Worm (Caenorhabditis elegans) whole organism, young adult: Measurements from ENCODE around the gene dnj-3.

Source experiments
- B0019.2 ChIP-seq: fragments of 200-800 bp; sonication (Bioruptor generic); conservative IDR thresholded peaks from 2 replicates; pipeline ENCODE4 v1.3.6; 2022; ENCODE audit warnings: missing genetic modification reagents, missing genetic modification characterization, missing compliant biosample characterization
- B0261.1 ChIP-seq: sonication (generic microtip); optimal IDR thresholded peaks from 2 replicates; lab custom pipeline; 2016; ENCODE audit warnings: mild to moderate bottlenecking, missing genetic modification characterization, moderate library complexity, missing compliant biosample characterization
- B0336.3 ChIP-seq: fragments of 200-800 bp; sonication (Bioruptor generic); IDR thresholded peaks from 2 replicates; pipeline ENCODE4 v1.3.6; 2022; ENCODE audit warnings: missing genetic modification characterization, missing compliant biosample characterization
- C17E4.6 ChIP-seq: fragments of 200-800 bp; sonication (Bioruptor generic); IDR thresholded peaks from 2 replicates; pipeline ENCODE4 v1.3.6; 2022; ENCODE audit warnings: missing genetic modification reagents, missing genetic modification characterization, missing compliant biosample characterization
- D2030.7 ChIP-seq: fragments of 200-800 bp; sonication (Bioruptor generic); IDR thresholded peaks from 2 replicates; pipeline ENCODE4 v1.3.6; 2022; ENCODE audit warnings: missing genetic modification reagents, missing genetic modification characterization, missing compliant biosample characterization
- F22D6.2 ChIP-seq: sonication (generic microtip); optimal IDR thresholded peaks from 2 replicates; lab custom pipeline; 2016; ENCODE audit warnings: mild to moderate bottlenecking, missing genetic modification characterization, missing compliant biosample characterization
- F33H1.4 ChIP-seq: fragments of 200-800 bp; sonication (Bioruptor generic); IDR thresholded peaks from 2 replicates; pipeline ENCODE4 v1.3.6; 2022; ENCODE audit warnings: missing genetic modification reagents, missing genetic modification characterization, missing compliant biosample characterization
- F37B4.10 ChIP-seq: fragments of 200-800 bp; sonication (Bioruptor generic); IDR thresholded peaks from 2 replicates; pipeline ENCODE4 v1.3.6; 2022; ENCODE audit warnings: missing genetic modification characterization, missing compliant biosample characterization
- F55B11.4 ChIP-seq: sonication (generic microtip); optimal IDR thresholded peaks from 2 replicates; lab custom pipeline; 2016; ENCODE audit warnings: missing compliant biosample characterization, missing genetic modification characterization, borderline replicate concordance; ENCODE audit not compliant: insufficient read depth
- K11D2.4 ChIP-seq: fragments of 200-800 bp; sonication (Bioruptor generic); IDR thresholded peaks from 2 replicates; pipeline ENCODE4 v1.3.6; 2022; ENCODE audit warnings: missing genetic modification reagents, missing genetic modification characterization, missing compliant biosample characterization
- T26A5.8 ChIP-seq: sonication (generic microtip); optimal IDR thresholded peaks from 2 replicates; lab custom pipeline; 2016; ENCODE audit warnings: missing genetic modification characterization, missing compliant biosample characterization
- Y56A3A.18 ChIP-seq: fragments of 200-800 bp; sonication (Bioruptor generic); IDR thresholded peaks from 2 replicates; pipeline ENCODE4 v1.3.6; 2022; ENCODE audit warnings: missing genetic modification reagents, missing genetic modification characterization, missing compliant biosample characterization
- ZK185.1 ChIP-seq: sonication (generic microtip); optimal IDR thresholded peaks from 2 replicates; lab custom pipeline; 2016; ENCODE audit warnings: mild to moderate bottlenecking, missing genetic modification characterization, missing compliant biosample characterization; ENCODE audit not compliant: poor library complexity, severe bottlenecking
- ama-1 ChIP-seq, 3 experiments: fragments of 150-350 bp in 1 of 3; sonication (generic microtip) in 2 of 3; optimal IDR thresholded peaks; 2 replicates each; lab custom pipeline; 2014 to 2018; ENCODE audit warnings: missing biosample characterization in 2 of 3, missing genetic modification characterization in 2 of 3, missing genetic modification reagents in 2 of 3
- athp-1 ChIP-seq: sonication (generic microtip); optimal IDR thresholded peaks from 2 replicates; lab custom pipeline; 2017; ENCODE audit warnings: mild to moderate bottlenecking, missing genetic modification characterization, missing compliant biosample characterization
- attf-5 ChIP-seq: fragments of 200-800 bp; sonication (Bioruptor generic); optimal IDR thresholded peaks from 2 replicates; lab custom pipeline; 2018; ENCODE audit warnings: mild to moderate bottlenecking, missing genetic modification characterization, missing compliant biosample characterization
- bed-1 ChIP-seq: fragments of 200-800 bp; sonication (Bioruptor generic); IDR thresholded peaks from 2 replicates; pipeline ENCODE4 v1.3.6; 2022; ENCODE audit warnings: missing genetic modification reagents, missing genetic modification characterization, missing compliant biosample characterization
- bed-2 ChIP-seq: fragments of 200-800 bp; sonication (Bioruptor generic); IDR thresholded peaks from 2 replicates; pipeline ENCODE4 v1.3.6; 2022; ENCODE audit warnings: missing genetic modification reagents, missing genetic modification characterization, missing compliant biosample characterization
- cebp-1 ChIP-seq, 2 experiments: fragments of 200-800 bp in 1 of 2; sonication (Bioruptor generic) in 1 of 2; sonication (generic microtip) in 1 of 2; IDR thresholded peaks in 1 of 2; optimal IDR thresholded peaks in 1 of 2; 2 replicates each; pipeline versions ENCODE4 v1.3.6 to Lab custom; 2017 to 2022; ENCODE audit warnings: missing compliant biosample characterization in 2 of 2, missing genetic modification characterization in 2 of 2, mild to moderate bottlenecking in 1 of 2, missing genetic modification reagents in 1 of 2, moderate library complexity in 1 of 2
- cebp-2 ChIP-seq: fragments of 200-800 bp; sonication (Bioruptor generic); IDR thresholded peaks from 2 replicates; pipeline ENCODE4 v1.3.6; 2022; ENCODE audit warnings: missing genetic modification characterization, missing compliant biosample characterization
- ceh-100 ChIP-seq: fragments of 200-800 bp; sonication (Bioruptor generic); IDR thresholded peaks from 2 replicates; pipeline ENCODE4 v1.3.6; 2022; ENCODE audit warnings: missing genetic modification reagents, missing genetic modification characterization, missing compliant biosample characterization
- ceh-79 ChIP-seq: sonication (generic microtip); optimal IDR thresholded peaks from 2 replicates; lab custom pipeline; 2017; ENCODE audit warnings: mild to moderate bottlenecking, missing genetic modification characterization, missing compliant biosample characterization
- dox-1 ChIP-seq: fragments of 200-800 bp; sonication (Bioruptor generic); IDR thresholded peaks from 2 replicates; pipeline ENCODE4 v1.3.6; 2022; ENCODE audit warnings: missing genetic modification reagents, missing genetic modification characterization, missing compliant biosample characterization
- dpff-1 ChIP-seq: sonication (generic microtip); optimal IDR thresholded peaks from 2 replicates; lab custom pipeline; 2017; ENCODE audit warnings: mild to moderate bottlenecking, missing genetic modification characterization, missing compliant biosample characterization
- egl-18 ChIP-seq: fragments of 200-800 bp; sonication (Bioruptor generic); IDR thresholded peaks from 2 replicates; pipeline ENCODE4 v1.3.6; 2022; ENCODE audit warnings: missing genetic modification reagents, missing genetic modification characterization, missing compliant biosample characterization
- egrh-3 ChIP-seq: fragments of 200-800 bp; sonication (Bioruptor generic); IDR thresholded peaks from 2 replicates; pipeline ENCODE4 v1.3.6; 2022; ENCODE audit warnings: missing genetic modification reagents, missing genetic modification characterization, missing compliant biosample characterization
- ets-4 ChIP-seq: fragments of 200-800 bp; sonication (Bioruptor generic); optimal IDR thresholded peaks from 2 replicates; lab custom pipeline; 2018; ENCODE audit warnings: mild to moderate bottlenecking, missing genetic modification characterization, missing compliant biosample characterization
- him-1 ChIP-seq: sonication (generic microtip); optimal IDR thresholded peaks from 2 replicates; lab custom pipeline; 2016; ENCODE audit warnings: missing genotype, missing genetic modification reagents, missing genetic modification characterization, missing compliant biosample characterization
- hlh-26 ChIP-seq: fragments of 200-800 bp; sonication (Bioruptor generic); conservative IDR thresholded peaks from 2 replicates; pipeline ENCODE4 v1.3.6; 2022; ENCODE audit warnings: missing genetic modification reagents, missing genetic modification characterization, missing compliant biosample characterization
- hmg-1.2 ChIP-seq: fragments of 200-800 bp; sonication (Bioruptor generic); IDR thresholded peaks from 2 replicates; pipeline ENCODE4 v1.3.6; 2022; ENCODE audit warnings: missing genetic modification reagents, missing genetic modification characterization, missing compliant biosample characterization
- lag-1 ChIP-seq: fragments of 200-800 bp; sonication (Bioruptor generic); IDR thresholded peaks from 2 replicates; pipeline ENCODE4 v1.3.6; 2022; ENCODE audit warnings: missing genetic modification reagents, missing genetic modification characterization, missing compliant biosample characterization
- let-526 ChIP-seq: fragments of 200-800 bp; sonication (Bioruptor generic); IDR thresholded peaks from 2 replicates; pipeline ENCODE4 v1.3.6; 2022; ENCODE audit warnings: missing genetic modification reagents, missing genetic modification characterization, missing compliant biosample characterization
- lin-35 ChIP-seq, 3 experiments: fragments of 150-350 bp in 2 of 3; sonication (generic microtip) in 1 of 3; optimal IDR thresholded peaks; 2 replicates each; lab custom pipeline; 2014 to 2018; ENCODE audit warnings: missing biosample characterization in 3 of 3, missing genetic modification characterization in 3 of 3, missing genetic modification reagents in 3 of 3
- lin-40 ChIP-seq: sonication (generic microtip); optimal IDR thresholded peaks from 2 replicates; lab custom pipeline; 2016; ENCODE audit warnings: missing genetic modification characterization, mild to moderate bottlenecking, missing compliant biosample characterization, missing genotype, missing genetic modification reagents
- lsl-1 ChIP-seq: fragments of 200-800 bp; sonication (Bioruptor generic); optimal IDR thresholded peaks from 2 replicates; lab custom pipeline; 2018; ENCODE audit warnings: mild to moderate bottlenecking, missing genetic modification characterization, moderate library complexity, missing compliant biosample characterization
- lsy-27 ChIP-seq: sonication (generic microtip); optimal IDR thresholded peaks from 2 replicates; lab custom pipeline; 2017; ENCODE audit warnings: missing genetic modification characterization, mild to moderate bottlenecking, missing compliant biosample characterization, antibody characterized with exemption, missing genotype, borderline replicate concordance; ENCODE audit not compliant: insufficient read depth
- madf-10 ChIP-seq: sonication (generic microtip); optimal IDR thresholded peaks from 2 replicates; lab custom pipeline; 2016; ENCODE audit warnings: mild to moderate bottlenecking, missing genetic modification characterization, missing compliant biosample characterization
- mxl-1 ChIP-seq: sonication (generic microtip); optimal IDR thresholded peaks from 2 replicates; lab custom pipeline; 2016; ENCODE audit warnings: missing genetic modification characterization, missing compliant biosample characterization
- nhr-179 ChIP-seq: sonication (generic microtip); optimal IDR thresholded peaks from 2 replicates; lab custom pipeline; 2016; ENCODE audit warnings: mild to moderate bottlenecking, missing genetic modification characterization, missing compliant biosample characterization
- pbrm-1 ChIP-seq: fragments of 200-800 bp; sonication (Bioruptor generic); IDR thresholded peaks from 2 replicates; pipeline ENCODE4 v1.3.6; 2022; ENCODE audit warnings: missing genetic modification reagents, missing genetic modification characterization, missing compliant biosample characterization
- rcor-1 ChIP-seq: fragments of 200-800 bp; sonication (Bioruptor generic); IDR thresholded peaks from 2 replicates; pipeline ENCODE4 v1.3.6; 2022; ENCODE audit warnings: missing genetic modification reagents, missing genetic modification characterization, missing compliant biosample characterization
- snpc-1.3 ChIP-seq: sonication (generic microtip); optimal IDR thresholded peaks from 2 replicates; lab custom pipeline; 2017; ENCODE audit warnings: missing genetic modification characterization, mild to moderate bottlenecking, missing compliant biosample characterization, antibody characterized with exemption, moderate library complexity, missing genotype, missing genetic modification reagents; ENCODE audit not compliant: insufficient read depth
- tbx-9 ChIP-seq: sonication (generic microtip); optimal IDR thresholded peaks from 2 replicates; lab custom pipeline; 2016; ENCODE audit warnings: borderline replicate concordance, missing genetic modification characterization, inconsistent platforms, missing compliant biosample characterization
- zfh-2 ChIP-seq: fragments of 200-800 bp; sonication (Bioruptor generic); conservative IDR thresholded peaks from 2 replicates; pipeline ENCODE4 v1.3.6; 2022; ENCODE audit warnings: missing genetic modification reagents, missing genetic modification characterization, missing compliant biosample characterization
- zim-3 ChIP-seq: sonication (generic microtip); optimal IDR thresholded peaks from 2 replicates; lab custom pipeline; 2017; ENCODE audit warnings: mild to moderate bottlenecking, missing genetic modification characterization, moderate library complexity, missing compliant biosample characterization
- ztf-18 ChIP-seq: sonication (generic microtip); optimal IDR thresholded peaks from 2 replicates; lab custom pipeline; 2016; ENCODE audit warnings: missing genotype, mild to moderate bottlenecking, missing genetic modification characterization, missing compliant biosample characterization
- ztf-22 ChIP-seq: fragments of 200-800 bp; sonication (Bioruptor generic); optimal IDR thresholded peaks from 2 replicates; lab custom pipeline; 2018; ENCODE audit warnings: mild to moderate bottlenecking, missing genetic modification characterization, moderate library complexity, missing compliant biosample characterization
- ztf-25 ChIP-seq: fragments of 200-800 bp; sonication (Bioruptor generic); IDR thresholded peaks from 2 replicates; pipeline ENCODE4 v1.3.6; 2022; ENCODE audit warnings: missing genetic modification reagents, missing genetic modification characterization, missing compliant biosample characterization

dnj-3 gene

ce11 chrV:15083659-15084058, 15.2 kb downstream of the dnj-3 start (continued):
- TF ChIP-seq dox-1 (GFP tag; lab: Robert Waterston, UW) (no peak), lag-1 (GFP tag; lab: Robert Waterston, UW) (no peak), lsl-1 (GFP tag; lab: Kevin White, UChicago) (peak; percentile 30), lin-35 (GFP tag; optimal IDR thresholded peaks at IDR 0.05; lab: Kevin White, UChicago) (no peak), attf-5 (peak; percentile 14), B0261.1 (tag; lab: Kevin White, UChicago) (no peak), D2030.7 (GFP tag; lab: Robert Waterston, UW) (peak; percentile 45), hmg-1.2 (GFP tag; lab: Robert Waterston, UW) (peak; percentile 40), pbrm-1 (GFP tag; lab: Robert Waterston, UW) (no peak), bed-1 (GFP tag; lab: Robert Waterston, UW) (no peak), ztf-18 (no peak), C17E4.6 (GFP tag; lab: Robert Waterston, UW) (no peak), F33H1.4 (GFP tag; lab: Robert Waterston, UW) (no peak), F22D6.2 (no peak), hlh-26 (GFP tag; lab: Robert Waterston, UW) (no peak), tbx-9 (tag; lab: Kevin White, UChicago) (no peak), T26A5.8 (tag; lab: Kevin White, UChicago) (no peak), him-1 (no peak), athp-1 (tag; lab: Kevin White, UChicago) (peak; percentile 82), ztf-25 (no peak), B0019.2 (GFP tag; lab: Robert Waterston, UW) (no peak), K11D2.4 (GFP tag; lab: Robert Waterston, UW) (no peak), lin-40 (no peak), Y56A3A.18 (GFP tag; lab: Robert Waterston, UW) (no peak), ceh-79 (no peak), madf-10 (tag; lab: Kevin White, UChicago) (no peak), F37B4.10 (GFP tag; lab: Robert Waterston, UW) (no peak), ceh-100 (GFP tag; lab: Robert Waterston, UW) (no peak), let-526 (GFP tag; lab: Robert Waterston, UW) (no peak), ama-1 (optimal IDR thresholded peaks at IDR 0.05; lab: Kevin White, UChicago) (peak; percentile 68), ama-1 (GFP tag; optimal IDR thresholded peaks at IDR 0.05; lab: Kevin White, UChicago) (peak in 1 of 2 experiments; percentile 80), cebp-1 (GFP tag; IDR thresholded peaks at IDR 0.05; lab: Robert Waterston, UW) (no peak), cebp-1 (tag; optimal IDR thresholded peaks at IDR 0.05; lab: Kevin White, UChicago) (peak; percentile 65), ztf-22 (peak; percentile 5), B0336.3 (peak; percentile 82), cebp-2 (0 out of 2 replicates have a peak, but pooled peaks have one; percentile 35), nhr-179 (tag; lab: Kevin White, UChicago) (no peak), snpc-1.3 (no peak), mxl-1 (tag; lab: Kevin White, UChicago) (no peak), ets-4 (no peak), egrh-3 (GFP tag; lab: Robert Waterston, UW) (no peak), dpff-1 (tag; lab: Kevin White, UChicago) (no peak), rcor-1 (GFP tag; lab: Robert Waterston, UW) (no peak), egl-18 (no peak), ZK185.1 (tag; lab: Kevin White, UChicago) (peak; percentile 30), zfh-2 (GFP tag; lab: Robert Waterston, UW) (no peak), F55B11.4 (tag; lab: Kevin White, UChicago) (no peak), lsy-27 (tag; lab: Kevin White, UChicago) (no peak), bed-2 (no peak), zim-3 (tag; lab: Kevin White, UChicago) (peak; percentile 33)
